Fruit fly (Drosophila melanogaster) whole organism, adult: ENCODE results near the gene Grip128.

ENCODE experiments used
- CG11617 ChIP-seq: fragments of 200-800 bp; sonication (Bioruptor generic); optimal IDR thresholded peaks from 2 replicates; lab custom pipeline; 2017; ENCODE audit warnings: mild to moderate bottlenecking, missing biosample characterization, missing genetic modification reagents, missing genetic modification characterization
- CG12768 ChIP-seq: fragments of 200-800 bp; sonication (Bioruptor generic); optimal IDR thresholded peaks from 2 replicates; lab custom pipeline; 2017; ENCODE audit warnings: missing biosample characterization, missing genetic modification characterization, mild to moderate bottlenecking, moderate library complexity, missing genetic modification reagents
- CG14711 ChIP-seq: fragments of 200-800 bp; sonication (Bioruptor generic); optimal IDR thresholded peaks from 2 replicates; lab custom pipeline; 2018; ENCODE audit warnings: missing biosample characterization, mild to moderate bottlenecking, missing genetic modification characterization, moderate library complexity
- CG1620 ChIP-seq: fragments of 200-800 bp; sonication (Bioruptor generic); optimal IDR thresholded peaks from 2 replicates; lab custom pipeline; 2016; ENCODE audit warnings: missing biosample characterization, missing genetic modification characterization
- CG33017 ChIP-seq: fragments of 200-800 bp; sonication (Bioruptor generic); optimal IDR thresholded peaks from 2 replicates; lab custom pipeline; 2018; ENCODE audit warnings: missing biosample characterization, mild to moderate bottlenecking, missing genetic modification characterization, moderate library complexity
- CG5204 ChIP-seq: fragments of 200-800 bp; sonication (Bioruptor generic); optimal IDR thresholded peaks from 2 replicates; lab custom pipeline; 2016; ENCODE audit warnings: missing biosample characterization, missing genetic modification characterization
- CG7045 ChIP-seq: fragments of 200-800 bp; sonication (Bioruptor generic); optimal IDR thresholded peaks from 2 replicates; lab custom pipeline; 2017; ENCODE audit warnings: missing biosample characterization, mild to moderate bottlenecking, missing genetic modification characterization
- CG7101 ChIP-seq: fragments of 200-800 bp; sonication (Bioruptor generic); optimal IDR thresholded peaks from 2 replicates; lab custom pipeline; 2018; ENCODE audit warnings: missing biosample characterization, mild to moderate bottlenecking, missing genetic modification characterization, moderate library complexity
- Clk ChIP-seq: fragments of 200-800 bp; sonication (Bioruptor generic); optimal IDR thresholded peaks from 2 replicates; lab custom pipeline; 2017; ENCODE audit warnings: missing biosample characterization, missing genetic modification characterization
- Crg-1 ChIP-seq: fragments of 200-800 bp; sonication (Bioruptor generic); optimal IDR thresholded peaks from 2 replicates; lab custom pipeline; 2016; ENCODE audit warnings: missing biosample characterization, missing genetic modification characterization
- Hr96 ChIP-seq: fragments of 200-800 bp; sonication (Bioruptor generic); optimal IDR thresholded peaks from 2 replicates; lab custom pipeline; 2016; ENCODE audit warnings: missing biosample characterization, missing genetic modification characterization
- Mnt ChIP-seq: fragments of 200-800 bp; sonication (Bioruptor generic); optimal IDR thresholded peaks from 2 replicates; lab custom pipeline; 2016; ENCODE audit warnings: missing biosample characterization, mild to moderate bottlenecking, missing genetic modification characterization
- bab1 ChIP-seq: fragments of 200-800 bp; sonication (Bioruptor generic); optimal IDR thresholded peaks from 3 replicates; lab custom pipeline; 2019; ENCODE audit warnings: missing biosample characterization, mild to moderate bottlenecking, missing genetic modification characterization, moderate library complexity
- cic ChIP-seq: fragments of 200-800 bp; sonication (Bioruptor generic); optimal IDR thresholded peaks from 2 replicates; lab custom pipeline; 2017; ENCODE audit warnings: missing biosample characterization, mild to moderate bottlenecking, missing genetic modification characterization, moderate library complexity
- cnc ChIP-seq, 2 experiments: fragments of >200 bp; optimal IDR thresholded peaks; 2 replicates each; lab custom pipeline; 2017
- kay ChIP-seq: fragments of 200-800 bp; sonication (Bioruptor generic); peaks from one replicate; lab custom pipeline; 2016; ENCODE audit warnings: missing biosample characterization, missing genetic modification characterization, borderline replicate concordance
- ovo ChIP-seq: fragments of 200-800 bp; sonication (Bioruptor generic); optimal IDR thresholded peaks from 2 replicates; lab custom pipeline; 2016; ENCODE audit warnings: missing biosample characterization, missing genetic modification characterization
- pad ChIP-seq: fragments of 200-800 bp; sonication (Bioruptor generic); optimal IDR thresholded peaks from 3 replicates; lab custom pipeline; 2017; ENCODE audit warnings: missing biosample characterization, missing genetic modification characterization, mild to moderate bottlenecking, moderate library complexity, missing genetic modification reagents
- tj ChIP-seq: fragments of 200-800 bp; sonication (Bioruptor generic); optimal IDR thresholded peaks from 3 replicates; lab custom pipeline; 2017; ENCODE audit warnings: missing biosample characterization, mild to moderate bottlenecking, missing genetic modification characterization, moderate library complexity
- toe ChIP-seq: fragments of 200-800 bp; sonication (Bioruptor generic); optimal IDR thresholded peaks from 2 replicates; lab custom pipeline; 2016; ENCODE audit warnings: missing biosample characterization, missing genetic modification characterization

The Grip128 gene

dm6 chrX:15448136-15448535 lies 23.8 kb downstream of the Grip128 start:
- no peak for TF ChIP-seq CG14711
- TF ChIP-seq tj (GFP tag; lab: Kevin White, UChicago): no peak
- TF ChIP-seq CG1620 (GFP tag; lab: Kevin White, UChicago): no peak
- no peak for TF ChIP-seq Clk (GFP tag; lab: Kevin White, UChicago)
- TF ChIP-seq CG33017 (tag; lab: Kevin White, UChicago): no peak
- no peak for TF ChIP-seq ovo
- no peak for TF ChIP-seq Mnt (GFP tag; lab: Kevin White, UChicago)
- no peak for TF ChIP-seq CG11617
- TF ChIP-seq Crg-1 (GFP tag; lab: Kevin White, UChicago): no peak
- TF ChIP-seq bab1 (GFP tag; lab: Kevin White, UChicago): no peak
- no peak for TF ChIP-seq toe (GFP tag; lab: Kevin White, UChicago)

dm6 chrX:15443502-15443901 lies 28.4 kb downstream of the Grip128 start:
- TF ChIP-seq CG14711 (no peak), bab1 (GFP tag; lab: Kevin White, UChicago) (no peak), CG11617 (no peak), kay (GFP tag; lab: Kevin White, UChicago) (no peak), tj (GFP tag; lab: Kevin White, UChicago) (no peak), Crg-1 (GFP tag; lab: Kevin White, UChicago) (no peak), cic (GFP tag; lab: Kevin White, UChicago) (no peak), CG1620 (GFP tag; lab: Kevin White, UChicago) (no peak), CG5204 (no peak), pad (GFP tag; lab: Kevin White, UChicago) (no peak), toe (GFP tag; lab: Kevin White, UChicago) (no peak), CG33017 (tag; lab: Kevin White, UChicago) (no peak), cnc (optimal IDR thresholded peaks at IDR 0.05; lab: Kevin White, UChicago) (no peak), ovo (no peak), CG7101 (tag; lab: Kevin White, UChicago) (no peak), CG12768 (no peak), Mnt (GFP tag; lab: Kevin White, UChicago) (no peak), CG7045 (no peak), Hr96 (no peak)

dm6 chrX:15441245-15441644 lies 30.7 kb downstream of the Grip128 start, which contains the start of gene Cngl:
Gene Cngl, minus strand, starts transcription at chrX:15441252.
- TF ChIP-seq CG7045 (no peak), CG14711 (no peak), ovo (no peak), Crg-1 (GFP tag; lab: Kevin White, UChicago) (no peak), Clk (GFP tag; lab: Kevin White, UChicago) (no peak)
